Worm (Caenorhabditis elegans): ENCODE results near the gene T01H3.2.

ce11 chrII:7888759-7889158 lies 11.0 kb upstream of the T01H3.2 start:
- TF ChIP-seq tlp-1 (tag; optimal IDR thresholded peaks at IDR 0.05) (no peak), ama-1 (optimal IDR thresholded peaks at IDR 0.05) (no peak), elt-2 (tag; optimal IDR thresholded peaks at IDR 0.05) (peak; percentile 61), nhr-237 (tag; optimal IDR thresholded peaks at IDR 0.05) (no peak), ets-5 (GFP tag; IDR thresholded peaks at IDR 0.05) (no peak), nhr-11 (tag; optimal IDR thresholded peaks at IDR 0.05) (no peak), dpl-1 (GFP tag; optimal IDR thresholded peaks at IDR 0.05) (no peak), pax-3 (tag; optimal IDR thresholded peaks at IDR 0.05) (no peak), ztf-11 (tag; optimal IDR thresholded peaks at IDR 0.05) (no peak), mep-1 (tag; optimal IDR thresholded peaks at IDR 0.05) (peak; percentile 11)

Measured in whole organism, L1 larva.